Worm (Caenorhabditis elegans) whole organism, L1 larva: ENCODE data around the gene C08B6.3.

ENCODE experiments used
- C16A3.4 ChIP-seq: fragments of 150-350 bp; optimal IDR thresholded peaks from 2 replicates; lab custom pipeline; 2014; ENCODE audit warnings: missing biosample characterization, missing genetic modification characterization
- alr-1 ChIP-seq: fragments of 200-800 bp; sonication (Bioruptor generic); optimal IDR thresholded peaks from 2 replicates; lab custom pipeline; 2018; ENCODE audit warnings: borderline replicate concordance, mild to moderate bottlenecking, missing genetic modification characterization, missing compliant biosample characterization
- blmp-1 ChIP-seq: fragments of 150-350 bp; optimal IDR thresholded peaks from 2 replicates; lab custom pipeline; 2014; ENCODE audit warnings: missing biosample characterization, missing genetic modification characterization
- dpl-1 ChIP-seq, 3 experiments: fragments of 150-350 bp in 2 of 3; sonication (generic microtip) in 1 of 3; optimal IDR thresholded peaks; 2 replicates each; lab custom pipeline; 2014 to 2017; ENCODE audit warnings: missing biosample characterization in 3 of 3, missing genetic modification characterization in 3 of 3, missing genetic modification reagents in 3 of 3
- dsc-1 ChIP-seq: sonication (generic microtip); optimal IDR thresholded peaks from 2 replicates; lab custom pipeline; 2016; ENCODE audit warnings: mild to moderate bottlenecking, missing genetic modification characterization, missing compliant biosample characterization
- efl-1 ChIP-seq, 4 experiments: fragments of 150-350 bp; optimal IDR thresholded peaks in 3 of 4; peaks in 1 of 4; 1 replicate in 1 of 4; 2 replicates in 3 of 4; lab custom pipeline; 2014; ENCODE audit warnings: missing biosample characterization in 2 of 4, missing genetic modification characterization in 2 of 4, missing genetic modification reagents in 2 of 4
- efl-3 ChIP-seq: fragments of 200-800 bp; sonication (Bioruptor generic); optimal IDR thresholded peaks from 2 replicates; lab custom pipeline; 2018; ENCODE audit warnings: mild to moderate bottlenecking, missing genetic modification characterization, missing compliant biosample characterization
- egl-13 ChIP-seq: sonication (generic microtip); optimal IDR thresholded peaks from 2 replicates; lab custom pipeline; 2016; ENCODE audit warnings: missing genotype, missing genetic modification reagents, missing genetic modification characterization, missing compliant biosample characterization
- elt-2 ChIP-seq: sonication (generic microtip); optimal IDR thresholded peaks from 2 replicates; lab custom pipeline; 2016; ENCODE audit warnings: missing genetic modification characterization, mild to moderate bottlenecking, inconsistent platforms, missing compliant biosample characterization, missing genetic modification reagents
- elt-3 ChIP-seq, 6 experiments: fragments of 150-350 bp in 1 of 6; sonication (generic microtip); optimal IDR thresholded peaks; 2 replicates each; lab custom pipeline; 2017 to 2018; ENCODE audit warnings: missing biosample characterization in 6 of 6, missing genetic modification characterization in 6 of 6, inconsistent platforms in 1 of 6
- fos-1 ChIP-seq: fragments of 150-350 bp; optimal IDR thresholded peaks from 2 replicates; lab custom pipeline; 2014; ENCODE audit warnings: missing biosample characterization, missing genetic modification characterization
- isw-1 ChIP-seq: fragments of 200-800 bp; sonication (Bioruptor generic); IDR thresholded peaks from 2 replicates; pipeline ENCODE4 v1.3.6; 2022; ENCODE audit warnings: missing genetic modification characterization, missing compliant biosample characterization
- jun-1 ChIP-seq: fragments of 150-350 bp; optimal IDR thresholded peaks from 2 replicates; lab custom pipeline; 2014; ENCODE audit warnings: missing biosample characterization, missing genetic modification reagents, missing genetic modification characterization
- lin-14 ChIP-seq: fragments of 200-800 bp; sonication (Bioruptor generic); optimal IDR thresholded peaks from 2 replicates; lab custom pipeline; 2018; ENCODE audit warnings: mild to moderate bottlenecking, missing genetic modification characterization, moderate library complexity, missing compliant biosample characterization
- lin-15B ChIP-seq: fragments of 150-350 bp; sonication (generic microtip); optimal IDR thresholded peaks from 3 replicates; lab custom pipeline; 2014; ENCODE audit warnings: missing biosample characterization, missing genetic modification characterization
- lin-35 ChIP-seq, 2 experiments: fragments of 150-350 bp; optimal IDR thresholded peaks; 2 replicates each; lab custom pipeline; 2014; ENCODE audit warnings: missing biosample characterization in 2 of 2, missing genetic modification characterization in 2 of 2, missing genetic modification reagents in 2 of 2
- lin-39 ChIP-seq: fragments of 150-350 bp; optimal IDR thresholded peaks from 2 replicates; lab custom pipeline; 2014; ENCODE audit warnings: missing biosample characterization, missing genetic modification reagents, missing genetic modification characterization
- lsy-2 ChIP-seq, 2 experiments: fragments of 150-350 bp; optimal IDR thresholded peaks; 2 replicates each; lab custom pipeline; 2014; ENCODE audit warnings: missing biosample characterization in 2 of 2, missing genetic modification characterization in 2 of 2
- nhr-12 ChIP-seq: sonication (generic microtip); optimal IDR thresholded peaks from 2 replicates; lab custom pipeline; 2017; ENCODE audit warnings: missing biosample characterization, missing genetic modification characterization
- nhr-19 ChIP-seq: fragments of 200-800 bp; sonication (Bioruptor generic); conservative IDR thresholded peaks from 2 replicates; pipeline ENCODE4 v1.3.6; 2022; ENCODE audit warnings: missing genetic modification characterization, missing compliant biosample characterization
- nhr-20 ChIP-seq: sonication (generic microtip); optimal IDR thresholded peaks from 2 replicates; lab custom pipeline; 2016; ENCODE audit warnings: mild to moderate bottlenecking, missing genetic modification characterization, missing compliant biosample characterization
- nhr-28 ChIP-seq: fragments of 150-350 bp; optimal IDR thresholded peaks from 2 replicates; lab custom pipeline; 2014; ENCODE audit warnings: missing biosample characterization, missing genetic modification characterization
- nhr-71 ChIP-seq: sonication (generic microtip); optimal IDR thresholded peaks from 2 replicates; lab custom pipeline; 2016; ENCODE audit warnings: mild to moderate bottlenecking, missing genetic modification characterization, moderate library complexity, missing compliant biosample characterization
- nhr-77 ChIP-seq: fragments of 150-350 bp; optimal IDR thresholded peaks from 2 replicates; lab custom pipeline; 2014; ENCODE audit warnings: missing biosample characterization, missing genetic modification characterization
- nhr-84 ChIP-seq: sonication (generic microtip); optimal IDR thresholded peaks from 2 replicates; lab custom pipeline; 2017; ENCODE audit warnings: missing biosample characterization, missing genetic modification characterization
- pqm-1 ChIP-seq: sonication (generic microtip); optimal IDR thresholded peaks from 3 replicates; lab custom pipeline; 2017; ENCODE audit warnings: missing biosample characterization, missing genetic modification characterization
- rnt-1 ChIP-seq: sonication (generic microtip); optimal IDR thresholded peaks from 2 replicates; lab custom pipeline; 2016; ENCODE audit warnings: mild to moderate bottlenecking, missing genetic modification characterization, moderate library complexity, missing compliant biosample characterization
- skn-1 ChIP-seq: fragments of 150-350 bp; optimal IDR thresholded peaks from 2 replicates; lab custom pipeline; 2014; ENCODE audit warnings: missing biosample characterization, missing genetic modification characterization
- snpc-4 ChIP-seq: fragments of 150-350 bp; optimal IDR thresholded peaks from 2 replicates; lab custom pipeline; 2014; ENCODE audit warnings: missing biosample characterization, missing genetic modification characterization
- snu-23 ChIP-seq: sonication (generic microtip); optimal IDR thresholded peaks from 2 replicates; lab custom pipeline; 2016; ENCODE audit warnings: missing genetic modification characterization, missing compliant biosample characterization
- tlp-1 ChIP-seq: fragments of 150-350 bp; optimal IDR thresholded peaks from 2 replicates; lab custom pipeline; 2014; ENCODE audit warnings: missing biosample characterization, missing genetic modification characterization
- unc-62 ChIP-seq: fragments of 150-350 bp; optimal IDR thresholded peaks from 2 replicates; lab custom pipeline; 2014; ENCODE audit warnings: missing biosample characterization, missing genetic modification reagents, missing genetic modification characterization
- unc-98 ChIP-seq: fragments of 200-800 bp; sonication (Bioruptor generic); IDR thresholded peaks from 2 replicates; pipeline ENCODE4 v1.3.6; 2022; ENCODE audit warnings: missing genetic modification characterization, missing compliant biosample characterization
- zag-1 ChIP-seq: fragments of 150-350 bp; optimal IDR thresholded peaks from 2 replicates; lab custom pipeline; 2014; ENCODE audit warnings: missing biosample characterization, missing genetic modification characterization
- ztf-11 ChIP-seq, 2 experiments: sonication (generic microtip); optimal IDR thresholded peaks; 2 replicates each; lab custom pipeline; 2016 to 2017; ENCODE audit warnings: missing genetic modification characterization in 2 of 2, missing biosample characterization in 1 of 2, missing compliant biosample characterization in 1 of 2

Gene C08B6.3

DNA sequence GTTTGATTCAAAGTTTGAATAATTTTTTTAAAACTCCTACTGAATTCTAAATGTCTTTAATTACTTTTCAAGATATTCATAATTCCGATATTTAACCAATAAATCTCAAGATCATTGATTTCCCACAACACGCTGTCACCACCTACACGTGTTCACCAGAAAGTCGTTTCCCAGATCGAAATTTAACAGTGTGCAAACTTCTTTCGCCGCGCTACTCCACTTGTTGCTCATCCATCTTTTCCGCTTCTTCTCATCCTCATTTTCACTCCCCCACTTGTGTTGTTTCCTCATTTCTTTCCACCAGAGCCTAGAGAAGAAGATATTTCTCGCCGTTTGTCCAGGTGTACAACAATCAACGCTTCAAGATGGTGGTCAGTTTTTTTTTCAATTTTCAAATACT is 33.6 kb upstream of the C08B6.3 start, which contains the start of gene C51E3.9:
C51E3.9 (plus strand) TSS at position 301 of the 400 bp plus-strand sequence.
- TF ChIP-seq rnt-1 (tag; lab: Kevin White, UChicago) (peak; percentile 40), lin-14 (GFP tag; lab: Kevin White, UChicago) (peak; percentile 61), nhr-77 (no peak), pqm-1 (tag; lab: Kevin White, UChicago) (no peak), nhr-71 (tag; lab: Kevin White, UChicago) (peak; percentile 31), efl-3 (GFP tag; lab: Kevin White, UChicago) (no peak), alr-1 (no peak), fos-1 (tag; lab: Kevin White, UChicago) (no peak)
- TF ChIP-seq, all 84 proteins: peak for 3

DNA sequence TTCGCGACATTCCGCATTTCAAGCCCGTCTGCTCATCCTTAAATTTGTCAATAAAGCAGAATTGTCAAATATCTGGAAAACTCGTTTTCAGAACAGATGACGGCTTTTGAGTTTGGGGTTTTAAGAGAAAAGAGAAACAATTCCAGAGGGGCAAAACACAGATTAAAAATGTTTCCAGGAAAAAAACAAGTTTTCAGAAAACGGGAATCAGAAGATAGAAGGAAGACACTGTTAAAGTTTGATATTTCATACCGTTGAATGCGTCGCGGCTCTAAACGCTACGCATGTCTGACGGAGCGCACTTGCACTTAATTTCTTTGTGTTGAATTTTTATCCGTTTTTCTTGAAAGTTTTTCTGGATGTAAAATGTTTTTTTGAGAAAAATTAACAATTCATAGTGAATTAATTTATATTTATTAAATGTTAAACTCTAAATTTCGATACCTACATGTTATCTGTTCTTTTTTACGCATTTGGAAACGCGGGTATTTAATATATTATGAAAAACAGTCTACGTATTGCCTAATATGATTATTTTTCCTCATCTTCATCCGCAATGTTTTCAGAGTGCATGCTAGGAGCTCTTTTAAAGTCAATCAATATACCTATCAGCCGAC is 22.1 kb upstream of the C08B6.3 start, which contains the start of the genes C08B6.18, wdr-20 and C08B6.8:
C08B6.18 (minus strand) TSS at position 51 of the 617 bp plus-strand sequence.
wdr-20 (minus strand) TSS at position 82 of the 617 bp plus-strand sequence.
C08B6.8 (plus strand) TSS at position 567 of the 617 bp plus-strand sequence.
- TF ChIP-seq nhr-71 (tag; lab: Kevin White, UChicago) (peak; percentile 3), dpl-1 (GFP tag; optimal IDR thresholded peaks at IDR 0.05; lab: Kevin White, UChicago) (peak in 2 of 3 experiments; percentile 21 to 58), unc-62 (no peak), elt-3 (tag; optimal IDR thresholded peaks at IDR 0.05; lab: Kevin White, UChicago) (peak in 1 of 6 experiments; percentile 8), unc-98 (GFP tag; lab: Robert Waterston, UW) (no peak), tlp-1 (tag; lab: Kevin White, UChicago) (no peak), nhr-20 (tag; lab: Kevin White, UChicago) (peak; percentile 4), nhr-12 (no peak), skn-1 (tag; lab: Kevin White, UChicago) (peak; percentile 42), C16A3.4 (tag; lab: Kevin White, UChicago) (peak; percentile 47), lin-15B (peak; percentile 65), blmp-1 (tag; lab: Kevin White, UChicago) (peak; percentile 19), ztf-11 (tag; optimal IDR thresholded peaks at IDR 0.05; lab: Kevin White, UChicago) (no peak), efl-1 (optimal IDR thresholded peaks at IDR 0.05; lab: Kevin White, UChicago) (peak; percentile 28 to 30), efl-1 (GFP tag; optimal IDR thresholded peaks at IDR 0.05 in 1 of 2; lab: Kevin White, UChicago) (peak; percentile 42 to 87), lsy-2 (tag; optimal IDR thresholded peaks at IDR 0.05; lab: Kevin White, UChicago) (peak; percentile 21 to 65), snpc-4 (peak; percentile 61), egl-13 (no peak), lin-35 (GFP tag; optimal IDR thresholded peaks at IDR 0.05; lab: Kevin White, UChicago) (peak; percentile 46 to 69), snu-23 (GFP tag; lab: Kevin White, UChicago) (peak; percentile 15), zag-1 (tag; lab: Kevin White, UChicago) (no peak)

DNA sequence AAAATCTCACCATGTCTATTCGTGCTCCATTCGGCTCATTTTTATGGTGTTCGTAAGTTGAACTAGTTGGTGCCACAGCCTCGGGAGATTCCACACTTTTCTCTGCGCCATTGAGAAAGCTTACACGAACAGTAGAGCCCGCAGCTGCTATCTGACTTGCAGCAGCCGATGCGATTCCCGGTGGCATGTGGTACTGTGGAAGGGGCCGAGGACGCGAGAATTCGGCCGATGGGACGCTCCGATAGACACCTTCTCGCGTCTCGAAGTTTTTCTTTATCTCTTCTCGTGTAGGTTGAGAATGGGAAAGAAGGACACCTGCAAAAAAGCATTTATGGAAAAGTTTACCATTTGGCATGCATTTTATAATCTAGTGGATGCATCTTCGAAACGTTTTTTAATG is 21.2 kb upstream of the C08B6.3 start:
- TF ChIP-seq zag-1 (tag; lab: Kevin White, UChicago), result no peak
- no peak for TF ChIP-seq jun-1 (tag; lab: Kevin White, UChicago)
- TF ChIP-seq nhr-19 (GFP tag; lab: Robert Waterston, UW), result no peak

DNA sequence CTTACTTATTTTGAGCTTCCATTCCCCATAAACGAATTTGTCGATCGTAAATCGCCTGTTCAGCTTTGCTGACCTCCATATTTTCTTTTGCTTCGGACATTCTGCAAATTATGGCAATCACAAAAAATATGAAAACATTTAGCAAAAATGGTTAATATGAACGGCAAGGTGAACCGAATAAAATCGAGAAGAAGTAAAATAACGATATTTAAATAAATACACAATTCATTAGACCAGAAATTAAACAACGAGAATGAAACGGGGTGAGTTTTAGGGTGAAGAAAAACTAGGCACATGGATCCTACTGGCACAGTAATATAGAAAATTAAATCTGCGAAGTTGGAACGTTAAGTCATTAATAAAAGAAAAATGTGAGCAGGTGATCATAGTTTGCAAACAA is 18.1 kb upstream of the C08B6.3 start, which contains the start of gene aos-1:
aos-1 (minus strand) TSS at position 101 of the 400 bp plus-strand sequence.
- no peak for TF ChIP-seq lin-39 (tag; lab: Kevin White, UChicago)
- TF ChIP-seq fos-1 (tag; lab: Kevin White, UChicago), result no peak
- TF ChIP-seq nhr-84 (tag; lab: Kevin White, UChicago), result no peak
- no peak for TF ChIP-seq isw-1 (GFP tag; lab: Robert Waterston, UW)
- no peak for TF ChIP-seq nhr-28
- no peak for TF ChIP-seq ztf-11 (tag; optimal IDR thresholded peaks at IDR 0.05; lab: Kevin White, UChicago)
- no peak for TF ChIP-seq snu-23 (GFP tag; lab: Kevin White, UChicago)
- TF ChIP-seq blmp-1 (tag; lab: Kevin White, UChicago), result no peak
- no peak for TF ChIP-seq elt-2
- TF ChIP-seq dsc-1 (tag; lab: Kevin White, UChicago), result no peak
